Worm (Caenorhabditis elegans) whole organism, L4/young adult: ENCODE measurements around the gene abhd-5.2.
A peak's percentile ranks its signal among the peaks of the same experiment; 100 is the strongest.

Experiments
- W03F9.2 ChIP-seq: fragments of 150-350 bp; optimal IDR thresholded peaks from 2 replicates; lab custom pipeline; 2014; ENCODE audit warnings: missing biosample characterization, missing genetic modification characterization
- dao-5 ChIP-seq: sonication (generic microtip); optimal IDR thresholded peaks from 2 replicates; lab custom pipeline; 2016; ENCODE audit warnings: missing genotype, missing genetic modification characterization, moderate library complexity, missing compliant biosample characterization
- him-1 ChIP-seq: sonication (generic microtip); optimal IDR thresholded peaks from 2 replicates; lab custom pipeline; 2016; ENCODE audit warnings: missing genotype, missing genetic modification reagents, missing genetic modification characterization, missing compliant biosample characterization

- TF ChIP-seq W03F9.2 (tag; lab: Kevin White, UChicago) (peak; percentile 93), him-1 (peak; percentile 14), dao-5 (no peak)
Measured at ce11 chrV:4826710-4827380, 17.6 kb upstream of the abhd-5.2 start, which contains the start of the genes hsp-6 and C37H5.5.
